Worm (Caenorhabditis elegans) whole organism, mixed stage, embryonic: Measurements from ENCODE around the gene ubc-26.

ENCODE experiments used
- M03D4.4 ChIP-seq: sonication (generic microtip); optimal IDR thresholded peaks from 2 replicates; lab custom pipeline; 2017; ENCODE audit warnings: mild to moderate bottlenecking, missing genetic modification characterization, missing compliant biosample characterization
- bed-3 ChIP-seq: fragments of 200-800 bp; sonication (Bioruptor generic); optimal IDR thresholded peaks from 3 replicates; lab custom pipeline; 2018; ENCODE audit warnings: mild to moderate bottlenecking, missing genetic modification characterization, moderate library complexity, missing compliant biosample characterization
- ceh-39 ChIP-seq: fragments of 150-350 bp; optimal IDR thresholded peaks from 2 replicates; lab custom pipeline; 2014; ENCODE audit warnings: missing biosample characterization, missing genetic modification characterization
- ceh-43 ChIP-seq: fragments of 200-800 bp; sonication (Bioruptor generic); optimal IDR thresholded peaks from 2 replicates; lab custom pipeline; 2018; ENCODE audit warnings: mild to moderate bottlenecking, missing genetic modification characterization, moderate library complexity, missing compliant biosample characterization
- ceh-83 ChIP-seq: fragments of 200-800 bp; sonication (Bioruptor generic); optimal IDR thresholded peaks from 2 replicates; lab custom pipeline; 2018; ENCODE audit warnings: mild to moderate bottlenecking, missing genetic modification characterization, missing compliant biosample characterization
- ces-1 ChIP-seq: fragments of 150-350 bp; optimal IDR thresholded peaks from 2 replicates; lab custom pipeline; 2014; ENCODE audit warnings: missing biosample characterization, missing genetic modification reagents, missing genetic modification characterization
- cnd-1 ChIP-seq: fragments of 200-800 bp; sonication (Bioruptor generic); optimal IDR thresholded peaks from 2 replicates; lab custom pipeline; 2018; ENCODE audit warnings: mild to moderate bottlenecking, missing genetic modification characterization, missing compliant biosample characterization
- drap-1 ChIP-seq: fragments of 200-800 bp; sonication (Bioruptor generic); optimal IDR thresholded peaks from 3 replicates; lab custom pipeline; 2018; ENCODE audit warnings: mild to moderate bottlenecking, missing genetic modification characterization, missing compliant biosample characterization
- elt-1 ChIP-seq: sonication (generic microtip); optimal IDR thresholded peaks from 2 replicates; lab custom pipeline; 2017; ENCODE audit warnings: missing genetic modification characterization, mild to moderate bottlenecking, missing compliant biosample characterization, antibody characterized with exemption, moderate library complexity, borderline replicate concordance; ENCODE audit not compliant: insufficient read depth
- elt-3 ChIP-seq: fragments of 150-350 bp; optimal IDR thresholded peaks from 2 replicates; lab custom pipeline; 2014; ENCODE audit warnings: missing biosample characterization, missing genetic modification characterization
- flh-1 ChIP-seq: fragments of 200-800 bp; sonication (Bioruptor generic); optimal IDR thresholded peaks from 2 replicates; lab custom pipeline; 2018; ENCODE audit warnings: mild to moderate bottlenecking, missing genetic modification characterization, moderate library complexity, missing compliant biosample characterization
- ham-2 ChIP-seq: fragments of 200-800 bp; sonication (Bioruptor generic); optimal IDR thresholded peaks from 2 replicates; lab custom pipeline; 2018; ENCODE audit warnings: mild to moderate bottlenecking, missing genetic modification characterization, missing compliant biosample characterization
- hlh-1 ChIP-seq: fragments of 150-350 bp; optimal IDR thresholded peaks from 2 replicates; lab custom pipeline; 2014; ENCODE audit warnings: missing biosample characterization, missing genetic modification reagents, missing genetic modification characterization
- lin-13 ChIP-seq: fragments of 150-350 bp; optimal IDR thresholded peaks from 2 replicates; lab custom pipeline; 2014; ENCODE audit warnings: missing biosample characterization, missing genetic modification characterization
- lin-32 ChIP-seq: fragments of 200-800 bp; sonication (Bioruptor generic); optimal IDR thresholded peaks from 2 replicates; lab custom pipeline; 2018; ENCODE audit warnings: mild to moderate bottlenecking, missing genetic modification characterization, missing compliant biosample characterization
- lsy-2 ChIP-seq: fragments of 150-350 bp; optimal IDR thresholded peaks from 2 replicates; lab custom pipeline; 2014; ENCODE audit warnings: missing biosample characterization, missing genetic modification characterization
- mab-5 ChIP-seq: fragments of 150-350 bp; optimal IDR thresholded peaks from 2 replicates; lab custom pipeline; 2014; ENCODE audit warnings: missing biosample characterization, missing genetic modification characterization
- mep-1 ChIP-seq: fragments of 150-350 bp; optimal IDR thresholded peaks from 2 replicates; lab custom pipeline; 2017; ENCODE audit warnings: missing biosample characterization, missing genetic modification reagents, missing genetic modification characterization, inconsistent platforms
- mls-2 ChIP-seq: sonication (generic microtip); optimal IDR thresholded peaks from 2 replicates; lab custom pipeline; 2016; ENCODE audit warnings: mild to moderate bottlenecking, missing genetic modification characterization, moderate library complexity, missing compliant biosample characterization
- nhr-12 ChIP-seq: fragments of 150-350 bp; optimal IDR thresholded peaks from 2 replicates; lab custom pipeline; 2014; ENCODE audit warnings: missing biosample characterization, missing genetic modification characterization
- nhr-2 ChIP-seq: fragments of 150-350 bp; optimal IDR thresholded peaks from 2 replicates; lab custom pipeline; 2014; ENCODE audit warnings: missing biosample characterization, missing genetic modification characterization
- nhr-237 ChIP-seq: fragments of 150-350 bp; optimal IDR thresholded peaks from 2 replicates; lab custom pipeline; 2014; ENCODE audit warnings: missing biosample characterization, missing genetic modification characterization
- nhr-28 ChIP-seq: fragments of 150-350 bp; optimal IDR thresholded peaks from 2 replicates; lab custom pipeline; 2014; ENCODE audit warnings: missing biosample characterization, missing genetic modification characterization
- nhr-76 ChIP-seq: sonication (generic microtip); optimal IDR thresholded peaks from 2 replicates; lab custom pipeline; 2017; ENCODE audit warnings: missing biosample characterization, missing genetic modification characterization
- pha-4 ChIP-seq: fragments of 150-350 bp; optimal IDR thresholded peaks from 2 replicates; lab custom pipeline; 2018; ENCODE audit warnings: missing biosample characterization, missing genetic modification reagents, missing genetic modification characterization
- snpc-4 ChIP-seq: fragments of 150-350 bp; optimal IDR thresholded peaks from 2 replicates; lab custom pipeline; 2014; ENCODE audit warnings: missing biosample characterization, missing genetic modification characterization
- sptf-1 ChIP-seq: sonication (generic microtip); optimal IDR thresholded peaks from 2 replicates; lab custom pipeline; 2017; ENCODE audit warnings: mild to moderate bottlenecking, missing genetic modification characterization, moderate library complexity, missing compliant biosample characterization
- tbx-8 ChIP-seq: fragments of 200-800 bp; sonication (Bioruptor generic); optimal IDR thresholded peaks from 2 replicates; lab custom pipeline; 2018; ENCODE audit warnings: mild to moderate bottlenecking, missing genetic modification characterization, moderate library complexity, missing compliant biosample characterization
- unc-120 ChIP-seq: sonication (generic microtip); optimal IDR thresholded peaks from 2 replicates; lab custom pipeline; 2017; ENCODE audit warnings: missing genetic modification characterization, missing compliant biosample characterization; ENCODE audit not compliant: poor library complexity, severe bottlenecking
- unc-39 ChIP-seq: fragments of 150-350 bp; optimal IDR thresholded peaks from 2 replicates; lab custom pipeline; 2014; ENCODE audit warnings: missing biosample characterization, missing genetic modification characterization
- unc-62 ChIP-seq: fragments of 150-350 bp; optimal IDR thresholded peaks from 2 replicates; lab custom pipeline; 2014; ENCODE audit warnings: missing biosample characterization, missing genetic modification reagents, missing genetic modification characterization
- zip-8 ChIP-seq: fragments of 150-350 bp; optimal IDR thresholded peaks from 2 replicates; lab custom pipeline; 2014; ENCODE audit warnings: missing biosample characterization, missing genetic modification characterization
- ztf-11 ChIP-seq: fragments of 150-350 bp; optimal IDR thresholded peaks from 2 replicates; lab custom pipeline; 2014; ENCODE audit warnings: missing biosample characterization, missing genetic modification characterization

ubc-26 gene

DNA sequence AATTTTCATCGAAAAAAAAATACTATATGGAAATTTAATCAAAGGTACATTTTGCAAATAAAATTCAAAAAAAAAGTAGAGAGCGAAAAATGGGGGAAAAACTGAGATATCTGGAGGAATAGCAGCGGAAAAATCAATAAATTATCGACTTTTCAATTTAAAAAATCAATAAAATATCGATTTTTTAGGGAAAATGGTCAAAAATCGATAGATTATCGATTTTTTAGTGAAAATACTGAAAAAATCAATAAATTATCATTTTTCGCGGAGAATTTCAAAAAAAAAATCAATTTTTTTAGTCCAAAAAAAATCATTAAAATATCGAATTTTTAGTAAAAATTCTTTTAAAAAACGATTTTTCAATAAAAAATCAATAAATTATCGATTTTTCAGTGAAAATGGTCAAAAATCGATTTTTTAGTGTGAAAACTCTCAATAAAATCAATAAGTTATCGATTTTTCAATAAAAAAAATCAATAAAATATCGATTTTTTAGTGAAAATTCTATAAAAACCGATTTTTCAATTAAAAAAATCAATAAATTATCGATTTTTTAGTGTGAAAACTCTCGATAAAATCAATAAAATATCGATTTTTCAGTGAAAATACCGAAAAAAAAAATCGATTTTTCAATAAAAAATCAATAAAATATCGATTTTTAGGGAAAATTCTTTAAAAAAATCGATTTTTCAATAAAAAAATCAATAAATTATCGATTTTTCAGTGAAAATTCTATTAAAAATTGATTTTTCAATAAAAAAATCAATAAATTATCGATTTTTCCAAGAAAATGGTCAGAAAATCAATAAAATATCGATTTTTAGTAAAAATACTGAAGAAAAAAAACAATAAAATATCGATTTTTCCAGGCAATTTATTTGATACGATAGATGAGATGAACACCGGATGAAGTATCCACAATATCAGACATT lies 14.4 kb downstream of the ubc-26 start:
- TF ChIP-seq nhr-76 (tag; lab: Kevin White, UChicago), result no peak
- TF ChIP-seq lin-32 (GFP tag; lab: Kevin White, UChicago), result no peak
- TF ChIP-seq unc-39 (tag; lab: Kevin White, UChicago), result no peak
- TF ChIP-seq sptf-1, result no peak
- TF ChIP-seq mep-1 (tag; lab: Kevin White, UChicago), result no peak
- no peak for TF ChIP-seq M03D4.4 (tag; lab: Kevin White, UChicago)
- TF ChIP-seq elt-3, result no peak
- TF ChIP-seq hlh-1 (tag; lab: Kevin White, UChicago), result no peak
- TF ChIP-seq ces-1 (GFP tag; lab: Kevin White, UChicago), result no peak
- TF ChIP-seq zip-8 (tag; lab: Kevin White, UChicago), result no peak
- no peak for TF ChIP-seq unc-62
- TF ChIP-seq ceh-83 (GFP tag; lab: Kevin White, UChicago), result no peak

DNA sequence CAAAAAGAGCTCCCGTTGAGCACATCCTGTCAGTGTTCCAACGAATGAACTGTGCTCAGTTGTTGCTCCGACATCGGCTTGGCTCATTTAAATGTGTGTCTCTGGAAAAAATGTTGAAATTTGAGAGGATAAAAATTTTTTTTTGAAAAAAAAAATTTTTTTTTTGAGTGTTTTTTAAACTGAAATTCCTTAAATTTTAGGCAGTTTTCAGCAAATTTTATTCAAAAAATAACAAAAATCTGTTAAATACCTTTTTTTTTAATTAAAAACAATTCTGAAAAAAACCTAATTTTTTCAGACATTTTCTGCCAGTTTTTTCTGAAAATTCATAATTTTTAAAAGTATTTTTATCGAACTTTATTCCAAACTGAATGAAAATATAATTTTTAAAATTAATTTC lies 15.3 kb downstream of the ubc-26 start, which contains the start of gene pigw-1:
Gene pigw-1 (minus strand): TSS at position 101 of the 400 bp plus-strand sequence.
- TF ChIP-seq drap-1 (no peak), unc-62 (no peak), ces-1 (GFP tag; lab: Kevin White, UChicago) (no peak), mab-5 (tag; lab: Kevin White, UChicago) (no peak), bed-3 (GFP tag; lab: Kevin White, UChicago) (no peak), pha-4 (tag; lab: Kevin White, UChicago) (no peak), mls-2 (tag; lab: Kevin White, UChicago) (no peak), nhr-2 (tag; lab: Kevin White, UChicago) (no peak), zip-8 (tag; lab: Kevin White, UChicago) (no peak), tbx-8 (GFP tag; lab: Kevin White, UChicago) (no peak), unc-39 (tag; lab: Kevin White, UChicago) (no peak), nhr-12 (tag; lab: Kevin White, UChicago) (no peak)

DNA sequence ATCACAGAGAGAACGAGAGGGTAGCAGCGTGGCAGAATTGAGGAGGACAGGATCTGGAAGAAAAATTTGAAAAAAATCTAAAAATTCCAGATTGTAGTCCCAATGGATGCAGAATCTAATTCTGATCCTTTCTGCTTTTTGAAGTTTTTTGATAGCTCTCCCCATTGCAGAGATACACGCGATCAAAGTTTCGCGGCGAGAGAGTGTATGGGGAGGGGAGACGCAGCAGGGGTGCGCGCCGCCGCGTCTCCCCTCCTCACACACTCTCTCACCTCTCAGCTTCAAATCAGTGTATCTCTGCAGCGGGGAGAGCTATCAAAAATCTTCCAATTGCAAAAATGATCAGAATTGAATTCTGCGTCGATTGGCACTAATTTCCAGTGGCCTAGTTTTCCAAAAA lies 19.1 kb downstream of the ubc-26 start:
- TF ChIP-seq ceh-43 (GFP tag; lab: Kevin White, UChicago) (no peak), snpc-4 (tag; lab: Kevin White, UChicago) (no peak), nhr-76 (tag; lab: Kevin White, UChicago) (no peak), ham-2 (GFP tag; lab: Kevin White, UChicago) (no peak), elt-1 (tag; lab: Kevin White, UChicago) (no peak), lin-13 (no peak), flh-1 (GFP tag; lab: Kevin White, UChicago) (no peak), nhr-28 (tag; lab: Kevin White, UChicago) (no peak), ceh-83 (GFP tag; lab: Kevin White, UChicago) (no peak), ces-1 (GFP tag; lab: Kevin White, UChicago) (no peak), mep-1 (tag; lab: Kevin White, UChicago) (no peak), lin-32 (GFP tag; lab: Kevin White, UChicago) (no peak), bed-3 (GFP tag; lab: Kevin White, UChicago) (no peak), lsy-2 (no peak), ceh-39 (tag; lab: Kevin White, UChicago) (no peak), sptf-1 (no peak), unc-62 (no peak), unc-120 (tag; lab: Kevin White, UChicago) (no peak), pha-4 (tag; lab: Kevin White, UChicago) (no peak)

DNA sequence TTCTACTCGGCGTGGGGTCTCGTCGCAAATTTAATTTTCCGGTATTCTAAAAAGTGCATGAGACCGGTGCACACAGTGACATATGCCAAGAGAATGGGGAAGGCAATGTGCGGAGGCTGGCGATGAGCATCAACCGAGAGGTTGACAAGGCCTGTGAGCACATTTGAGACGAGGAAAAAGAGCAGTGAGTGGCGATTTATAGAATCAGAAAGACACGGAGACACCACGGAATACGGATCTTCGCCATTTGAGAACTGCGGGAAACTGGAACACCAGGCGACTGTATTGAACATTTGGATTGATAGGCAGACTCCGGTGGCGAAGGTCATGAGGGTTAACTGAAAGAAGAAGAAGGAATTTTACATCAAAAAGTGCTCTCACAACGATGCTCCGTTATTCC lies 21.2 kb downstream of the ubc-26 start:
- TF ChIP-seq nhr-237 (tag; lab: Kevin White, UChicago) (no peak), flh-1 (GFP tag; lab: Kevin White, UChicago) (no peak), cnd-1 (tag; lab: Kevin White, UChicago) (no peak), unc-120 (tag; lab: Kevin White, UChicago) (no peak), ham-2 (GFP tag; lab: Kevin White, UChicago) (no peak), elt-1 (tag; lab: Kevin White, UChicago) (no peak), ztf-11 (tag; lab: Kevin White, UChicago) (no peak), drap-1 (no peak), lsy-2 (no peak), mls-2 (tag; lab: Kevin White, UChicago) (no peak), tbx-8 (GFP tag; lab: Kevin White, UChicago) (no peak), bed-3 (GFP tag; lab: Kevin White, UChicago) (no peak), hlh-1 (tag; lab: Kevin White, UChicago) (no peak), unc-62 (no peak), nhr-2 (tag; lab: Kevin White, UChicago) (no peak)
- TF ChIP-seq, all 35 proteins: peak for 0
